Fruit fly (Drosophila melanogaster) whole organism, embryonic: Measurements from ENCODE around the gene ssp.

Experiments used
- ATbp ChIP-seq: fragments of 200-800 bp; sonication (Bioruptor generic); optimal IDR thresholded peaks from 2 replicates; lab custom pipeline; 2017; ENCODE audit warnings: missing biosample characterization, mild to moderate bottlenecking, missing genetic modification characterization, missing genetic modification reagents
- B-H2 ChIP-seq: fragments of 200-800 bp; sonication (Bioruptor generic); optimal IDR thresholded peaks from 2 replicates; lab custom pipeline; 2018; ENCODE audit warnings: missing biosample characterization, mild to moderate bottlenecking, missing genetic modification characterization
- CG1024 ChIP-seq: fragments of 200-800 bp; sonication (Bioruptor generic); IDR thresholded peaks from 2 replicates; pipeline ENCODE4 v1.3.6; 2022; ENCODE audit warnings: missing biosample characterization, missing genetic modification characterization
- CG11398 ChIP-seq: fragments of 200-800 bp; sonication (Bioruptor generic); optimal IDR thresholded peaks from 2 replicates; lab custom pipeline; 2016; ENCODE audit warnings: missing biosample characterization, missing genetic modification characterization
- CG11695 ChIP-seq: fragments of 200-800 bp; sonication (Bioruptor generic); IDR thresholded peaks from 3 replicates; pipeline ENCODE4 v1.3.6; 2022; ENCODE audit warnings: missing biosample characterization, missing genetic modification characterization
- CG11696 ChIP-seq: fragments of 200-800 bp; sonication (Bioruptor generic); IDR thresholded peaks from 2 replicates; pipeline ENCODE4 v1.3.6; 2022; ENCODE audit warnings: missing biosample characterization, missing genetic modification characterization
- CG12155 ChIP-seq: fragments of 200-800 bp; sonication (Bioruptor generic); optimal IDR thresholded peaks from 3 replicates; lab custom pipeline; 2016; ENCODE audit warnings: missing biosample characterization, missing genetic modification characterization
- CG12769 ChIP-seq: fragments of 200-800 bp; sonication (Bioruptor generic); optimal IDR thresholded peaks from 2 replicates; lab custom pipeline; 2019; ENCODE audit warnings: missing biosample characterization, mild to moderate bottlenecking, missing genetic modification characterization, moderate library complexity
- CG12942 ChIP-seq: fragments of 200-800 bp; sonication (Bioruptor generic); optimal IDR thresholded peaks from 3 replicates; lab custom pipeline; 2016; ENCODE audit warnings: missing biosample characterization, missing genetic modification characterization
- CG14965 ChIP-seq: fragments of 200-800 bp; sonication (Bioruptor generic); optimal IDR thresholded peaks from 2 replicates; lab custom pipeline; 2016; ENCODE audit warnings: missing biosample characterization, missing genetic modification characterization, borderline replicate concordance
- CG1603 ChIP-seq: fragments of 200-800 bp; sonication (Bioruptor generic); optimal IDR thresholded peaks from 2 replicates; lab custom pipeline; 2019; ENCODE audit warnings: missing biosample characterization, mild to moderate bottlenecking, missing genetic modification characterization, moderate library complexity
- CG18011 ChIP-seq: fragments of 200-800 bp; sonication (Bioruptor generic); optimal IDR thresholded peaks from 2 replicates; lab custom pipeline; 2017; ENCODE audit warnings: missing biosample characterization, missing genetic modification characterization, mild to moderate bottlenecking, moderate library complexity, missing genotype
- CG1832 ChIP-seq: fragments of 200-800 bp; sonication (Bioruptor generic); optimal IDR thresholded peaks from 2 replicates; lab custom pipeline; 2017; ENCODE audit warnings: missing biosample characterization, mild to moderate bottlenecking, missing genetic modification characterization, inconsistent platforms
- CG31388 ChIP-seq: fragments of 200-800 bp; sonication (Bioruptor generic); optimal IDR thresholded peaks from 2 replicates; lab custom pipeline; 2016; ENCODE audit warnings: missing biosample characterization, missing genetic modification characterization
- CG3163 ChIP-seq: fragments of 200-800 bp; sonication (Bioruptor generic); optimal IDR thresholded peaks from 3 replicates; lab custom pipeline; 2016; ENCODE audit warnings: missing biosample characterization, missing genetic modification characterization
- CG3407 ChIP-seq: fragments of 200-800 bp; sonication (Bioruptor generic); optimal IDR thresholded peaks from 2 replicates; lab custom pipeline; 2018; ENCODE audit warnings: missing biosample characterization, mild to moderate bottlenecking, missing genetic modification characterization
- CG7357 ChIP-seq: fragments of 200-800 bp; sonication (Bioruptor generic); IDR thresholded peaks from 3 replicates; pipeline ENCODE4 v1.3.6; 2022; ENCODE audit warnings: missing biosample characterization, missing genetic modification characterization
- CG7786 ChIP-seq: fragments of 200-800 bp; sonication (Bioruptor generic); optimal IDR thresholded peaks from 2 replicates; lab custom pipeline; 2016; ENCODE audit warnings: missing biosample characterization, missing genetic modification characterization
- CG7928 ChIP-seq: fragments of 200-800 bp; sonication (Bioruptor generic); optimal IDR thresholded peaks from 2 replicates; lab custom pipeline; 2017; ENCODE audit warnings: missing biosample characterization, mild to moderate bottlenecking, missing genetic modification characterization
- CG9437 ChIP-seq: fragments of 200-800 bp; sonication (Bioruptor generic); optimal IDR thresholded peaks from 2 replicates; lab custom pipeline; 2018; ENCODE audit warnings: missing biosample characterization, mild to moderate bottlenecking, missing genetic modification characterization
- CG9797 ChIP-seq: fragments of 200-800 bp; sonication (Bioruptor generic); optimal IDR thresholded peaks from 3 replicates; lab custom pipeline; 2018; ENCODE audit warnings: missing biosample characterization, mild to moderate bottlenecking, missing genetic modification characterization
- CrebB ChIP-seq: fragments of 200-800 bp; sonication (Bioruptor generic); optimal IDR thresholded peaks from 3 replicates; lab custom pipeline; 2018; ENCODE audit warnings: missing biosample characterization, mild to moderate bottlenecking, missing genetic modification characterization
- HmgZ ChIP-seq: fragments of 200-800 bp; sonication (Bioruptor generic); optimal IDR thresholded peaks from 2 replicates; lab custom pipeline; 2018; ENCODE audit warnings: missing biosample characterization, mild to moderate bottlenecking, missing genetic modification characterization
- Jarid2 ChIP-seq: fragments of 200-800 bp; sonication (Bioruptor generic); optimal IDR thresholded peaks from 3 replicates; lab custom pipeline; 2017; ENCODE audit warnings: mild to moderate bottlenecking, missing biosample characterization, missing genetic modification reagents, missing genetic modification characterization
- Mes4 ChIP-seq: fragments of 200-800 bp; sonication (Bioruptor generic); optimal IDR thresholded peaks from 2 replicates; lab custom pipeline; 2016; ENCODE audit warnings: missing biosample characterization, missing genetic modification characterization
- Mrtf ChIP-seq: fragments of 200-800 bp; sonication (Bioruptor generic); IDR thresholded peaks from 3 replicates; pipeline ENCODE4 v1.3.6; 2022; ENCODE audit warnings: missing biosample characterization, missing genetic modification characterization
- Oli ChIP-seq: fragments of 200-800 bp; sonication (Bioruptor generic); optimal IDR thresholded peaks from 2 replicates; lab custom pipeline; 2018; ENCODE audit warnings: missing biosample characterization, mild to moderate bottlenecking, missing genetic modification characterization, moderate library complexity
- Opbp ChIP-seq: fragments of 200-800 bp; sonication (Bioruptor generic); IDR thresholded peaks from 3 replicates; pipeline ENCODE4 v1.3.6; 2022; ENCODE audit warnings: missing biosample characterization, missing genetic modification characterization; ENCODE audit not compliant: partially characterized antibody
- Rx ChIP-seq: fragments of 200-800 bp; sonication (Bioruptor generic); IDR thresholded peaks from 2 replicates; pipeline ENCODE4 v1.3.6; 2022; ENCODE audit warnings: missing biosample characterization, missing genetic modification characterization
- Six4 ChIP-seq: fragments of 200-800 bp; sonication (Bioruptor generic); optimal IDR thresholded peaks from 2 replicates; lab custom pipeline; 2016; ENCODE audit warnings: missing biosample characterization, missing genetic modification characterization
- Spps ChIP-seq: fragments of 200-800 bp; sonication (Bioruptor generic); optimal IDR thresholded peaks from 2 replicates; lab custom pipeline; 2018; ENCODE audit warnings: missing biosample characterization, mild to moderate bottlenecking, missing genetic modification characterization
- Sry-β ChIP-seq: fragments of 200-800 bp; sonication (Bioruptor generic); optimal IDR thresholded peaks from 2 replicates; lab custom pipeline; 2018; ENCODE audit warnings: missing biosample characterization, mild to moderate bottlenecking, missing genetic modification characterization, moderate library complexity
- Xbp1 ChIP-seq: fragments of 200-800 bp; sonication (Bioruptor generic); optimal IDR thresholded peaks from 3 replicates; lab custom pipeline; 2016; ENCODE audit warnings: missing biosample characterization, mild to moderate bottlenecking, missing genetic modification characterization
- bab2 ChIP-seq: fragments of 200-800 bp; sonication (Bioruptor generic); optimal IDR thresholded peaks from 2 replicates; lab custom pipeline; 2016; ENCODE audit warnings: missing biosample characterization, missing genetic modification characterization
- bcd ChIP-seq: fragments of 200-800 bp; sonication (Bioruptor generic); optimal IDR thresholded peaks from 2 replicates; lab custom pipeline; 2017; ENCODE audit warnings: missing biosample characterization, mild to moderate bottlenecking, missing genetic modification characterization
- bigmax ChIP-seq: fragments of 200-800 bp; sonication (Bioruptor generic); optimal IDR thresholded peaks from 2 replicates; lab custom pipeline; 2018; ENCODE audit warnings: missing biosample characterization, mild to moderate bottlenecking, missing genetic modification characterization
- chm ChIP-seq: fragments of 200-800 bp; sonication (Bioruptor generic); IDR thresholded peaks from 2 replicates; pipeline ENCODE4 v1.3.6; 2022; ENCODE audit warnings: missing biosample characterization, missing genetic modification characterization
- chn ChIP-seq: fragments of 200-800 bp; sonication (Bioruptor generic); optimal IDR thresholded peaks from 2 replicates; lab custom pipeline; 2016; ENCODE audit warnings: missing biosample characterization, missing genetic modification characterization
- danr ChIP-seq: fragments of 200-800 bp; sonication (Bioruptor generic); IDR thresholded peaks from 2 replicates; pipeline ENCODE4 v1.3.6; 2022; ENCODE audit warnings: missing biosample characterization, missing genetic modification characterization
- dati ChIP-seq: fragments of 200-800 bp; sonication (Bioruptor generic); IDR thresholded peaks from 2 replicates; pipeline ENCODE4 v1.3.6; 2022; ENCODE audit warnings: missing biosample characterization, missing genetic modification characterization
- ewg ChIP-seq: fragments of 200-800 bp; sonication (Bioruptor generic); optimal IDR thresholded peaks from 3 replicates; lab custom pipeline; 2017; ENCODE audit warnings: mild to moderate bottlenecking, missing biosample characterization, missing genetic modification reagents, missing genetic modification characterization
- ftz-f1 ChIP-seq: fragments of 200-800 bp; sonication (Bioruptor generic); optimal IDR thresholded peaks from 2 replicates; lab custom pipeline; 2016; ENCODE audit warnings: missing biosample characterization, missing genetic modification characterization
- gro ChIP-seq: fragments of 200-800 bp; sonication (Bioruptor generic); optimal IDR thresholded peaks from 2 replicates; lab custom pipeline; 2016; ENCODE audit warnings: missing biosample characterization, missing genetic modification characterization
- jigr1 ChIP-seq: fragments of 200-800 bp; sonication (Bioruptor generic); IDR thresholded peaks from 3 replicates; pipeline ENCODE4 v1.3.6; 2022; ENCODE audit warnings: missing biosample characterization, missing genetic modification characterization
- jumu ChIP-seq: fragments of 200-800 bp; sonication (Bioruptor generic); optimal IDR thresholded peaks from 3 replicates; lab custom pipeline; 2016; ENCODE audit warnings: missing biosample characterization, missing genetic modification characterization
- luna ChIP-seq: fragments of 200-800 bp; sonication (Bioruptor generic); optimal IDR thresholded peaks from 2 replicates; lab custom pipeline; 2016; ENCODE audit warnings: missing biosample characterization, missing genetic modification characterization
- repo ChIP-seq: fragments of 200-800 bp; sonication (Bioruptor generic); optimal IDR thresholded peaks from 2 replicates; lab custom pipeline; 2016; ENCODE audit warnings: missing biosample characterization, missing genetic modification characterization
- schlank ChIP-seq: fragments of 200-800 bp; sonication (Bioruptor generic); optimal IDR thresholded peaks from 2 replicates; lab custom pipeline; 2018; ENCODE audit warnings: missing biosample characterization, mild to moderate bottlenecking, missing genetic modification characterization
- z ChIP-seq: fragments of 200-800 bp; sonication (Bioruptor generic); IDR thresholded peaks from 3 replicates; pipeline ENCODE4 v1.3.6; 2022; ENCODE audit warnings: missing biosample characterization, missing genetic modification characterization

Gene ssp

DNA sequence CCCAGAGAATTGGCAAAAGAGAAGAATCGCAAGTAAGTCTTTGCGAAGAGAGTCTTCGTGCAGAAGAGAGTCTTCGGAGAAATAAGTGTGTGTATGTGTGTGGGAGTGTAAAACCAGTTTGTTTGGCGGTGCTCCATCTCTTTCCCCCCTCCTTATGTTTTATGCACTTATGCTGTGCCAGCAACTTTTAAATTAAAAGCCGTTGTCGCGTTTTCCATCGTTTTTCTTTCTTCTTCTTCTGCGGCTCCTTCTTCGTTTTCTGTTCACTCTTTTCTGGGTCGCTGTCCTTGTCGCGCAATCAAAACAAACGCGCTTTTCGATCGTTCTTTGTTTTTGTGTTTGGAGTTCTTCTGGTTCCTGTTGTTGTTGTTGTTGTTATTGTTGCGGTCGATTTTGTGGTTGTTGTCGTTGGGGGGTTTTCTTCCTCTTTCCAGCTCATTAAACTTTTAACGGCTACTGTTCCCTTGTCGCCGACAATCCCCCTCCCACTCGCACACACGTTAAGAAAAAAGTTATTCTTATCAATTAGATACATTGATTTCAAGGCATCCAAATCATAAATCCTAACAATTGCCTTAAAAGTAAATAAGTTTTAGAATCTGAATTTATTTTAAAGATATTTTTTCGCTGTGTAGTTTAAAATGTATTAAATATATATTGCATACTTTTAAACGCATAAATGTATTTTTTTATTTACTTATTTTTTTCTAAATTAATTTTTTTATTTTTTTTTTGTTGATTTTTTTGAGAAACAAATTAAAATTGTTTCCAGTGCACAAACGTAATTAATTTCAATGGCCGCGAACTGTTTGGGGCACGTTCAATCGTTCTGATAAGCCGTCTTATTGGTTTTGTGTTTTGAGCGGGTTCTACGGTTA, 6.7 kb upstream of the ssp start (continued):
- no peak for TF ChIP-seq chn (GFP tag; lab: Kevin White, UChicago)
- TF ChIP-seq CG12155 (GFP tag; lab: Kevin White, UChicago), result peak; percentile 44
- TF ChIP-seq CG11398 (GFP tag; lab: Kevin White, UChicago), result peak; percentile 36
- no peak for TF ChIP-seq CG14965 (GFP tag; lab: Kevin White, UChicago)
- TF ChIP-seq bigmax, result no peak
- no peak for TF ChIP-seq Sry-β (GFP tag; lab: Kevin White, UChicago)
- TF ChIP-seq bab2, result peak; percentile 54
- no peak for TF ChIP-seq Mes4 (GFP tag; lab: Kevin White, UChicago)
- TF ChIP-seq CG9437 (GFP tag; lab: Kevin White, UChicago), result peak; percentile 89
- peak; percentile 9 for TF ChIP-seq Jarid2 (GFP tag; lab: Kevin White, UChicago)
- TF ChIP-seq HmgZ, result peak; percentile 21
- peak; percentile 40; the same call in 1 of the 3 replicates for TF ChIP-seq CG7357
- peak; percentile 47 for TF ChIP-seq ATbp (GFP tag; lab: Kevin White, UChicago)
- no peak for TF ChIP-seq schlank (tag; lab: Kevin White, UChicago)
- TF ChIP-seq CG1024 (GFP tag; lab: Robert Waterston, UW), result no peak
- peak; percentile 76 for TF ChIP-seq Xbp1 (GFP tag; lab: Kevin White, UChicago)
- TF ChIP-seq Mrtf (GFP tag; lab: Robert Waterston, UW), result no peak
- no peak for TF ChIP-seq CG7928
- peak; percentile 16 for TF ChIP-seq CG1832 (GFP tag; lab: Kevin White, UChicago)
- TF ChIP-seq Spps (tag; lab: Kevin White, UChicago), result peak; percentile 95
- no peak for TF ChIP-seq gro
- peak; percentile 50; the same call in 1 of the 2 replicates for TF ChIP-seq danr (GFP tag; lab: Robert Waterston, UW)
- no peak for TF ChIP-seq Rx (GFP tag; lab: Robert Waterston, UW)
- no peak for TF ChIP-seq CG18011 (GFP tag; lab: Kevin White, UChicago)
- TF ChIP-seq CrebB (tag; lab: Kevin White, UChicago), result peak; percentile 45
- TF ChIP-seq Oli (tag; lab: Kevin White, UChicago), result peak; percentile 87
- peak; percentile 74 for TF ChIP-seq CG3163
- no peak for TF ChIP-seq repo (GFP tag; lab: Kevin White, UChicago)
- TF ChIP-seq CG11696 (GFP tag; lab: Robert Waterston, UW), result no peak
- TF ChIP-seq jumu (GFP tag; lab: Kevin White, UChicago), result peak; percentile 0
- TF ChIP-seq luna (GFP tag; lab: Kevin White, UChicago), result no peak
- TF ChIP-seq CG7786, result no peak
- peak; percentile 50 for TF ChIP-seq CG12942 (GFP tag; lab: Kevin White, UChicago)
- TF ChIP-seq B-H2 (GFP tag; lab: Kevin White, UChicago), result no peak
- TF ChIP-seq Opbp (GFP tag; lab: Robert Waterston, UW), result no peak
- TF ChIP-seq CG31388 (GFP tag; lab: Kevin White, UChicago), result no peak
- TF ChIP-seq Six4, result peak; percentile 66
- peak; percentile 87 for TF ChIP-seq CG11695 (GFP tag; lab: Robert Waterston, UW)
- peak; percentile 57 for TF ChIP-seq CG3407
- TF ChIP-seq CG1603 (tag; lab: Kevin White, UChicago), result peak; percentile 21
- no peak for TF ChIP-seq CG12769 (tag; lab: Kevin White, UChicago)
- TF ChIP-seq CG9797 (GFP tag; lab: Kevin White, UChicago), result no peak
- TF ChIP-seq dati (GFP tag; lab: Robert Waterston, UW), result no peak
- peak; percentile 73 for TF ChIP-seq bcd (GFP tag; lab: Kevin White, UChicago)
- TF ChIP-seq z (GFP tag; lab: Robert Waterston, UW), result no peak
- no peak for TF ChIP-seq ftz-f1 (GFP tag; lab: Kevin White, UChicago)
- peak; percentile 64 for TF ChIP-seq ewg
- no peak; the same call in 2 of the 3 replicates for TF ChIP-seq jigr1 (GFP tag; lab: Robert Waterston, UW)
- no peak for TF ChIP-seq chm
